Fruit fly (Drosophila melanogaster) whole organism, embryonic: ENCODE results near the gene Rnb.

ENCODE experiments used
- Antp ChIP-seq: fragments of 200-800 bp; sonication (Bioruptor generic); optimal IDR thresholded peaks from 3 replicates; lab custom pipeline; 2016; ENCODE audit warnings: missing biosample characterization, missing genetic modification characterization
- Atf-2 ChIP-seq: fragments of 200-800 bp; sonication (Bioruptor generic); optimal IDR thresholded peaks from 2 replicates; lab custom pipeline; 2016; ENCODE audit warnings: missing biosample characterization, missing genetic modification characterization
- Atf3 ChIP-seq: fragments of 200-800 bp; sonication (Bioruptor generic); optimal IDR thresholded peaks from 3 replicates; lab custom pipeline; 2016; ENCODE audit warnings: missing biosample characterization, missing genetic modification characterization
- BtbVII ChIP-seq: fragments of 200-800 bp; sonication (Bioruptor generic); optimal IDR thresholded peaks from 3 replicates; lab custom pipeline; 2017; ENCODE audit warnings: missing biosample characterization, mild to moderate bottlenecking, missing genetic modification characterization
- CG10267 ChIP-seq: fragments of 200-800 bp; sonication (Bioruptor generic); optimal IDR thresholded peaks from 2 replicates; lab custom pipeline; 2018; ENCODE audit warnings: missing biosample characterization, mild to moderate bottlenecking, missing genetic modification characterization, moderate library complexity
- CG10565 ChIP-seq: fragments of 200-800 bp; sonication (Bioruptor generic); optimal IDR thresholded peaks from 3 replicates; lab custom pipeline; 2016; ENCODE audit warnings: missing biosample characterization, mild to moderate bottlenecking, missing genetic modification characterization
- CG12071 ChIP-seq: fragments of 200-800 bp; sonication (Bioruptor generic); optimal IDR thresholded peaks from 3 replicates; lab custom pipeline; 2018; ENCODE audit warnings: missing biosample characterization, mild to moderate bottlenecking, missing genetic modification characterization
- CG12299 ChIP-seq: fragments of 200-800 bp; sonication (Bioruptor generic); optimal IDR thresholded peaks from 2 replicates; lab custom pipeline; 2018; ENCODE audit warnings: missing biosample characterization, mild to moderate bottlenecking, missing genetic modification characterization
- CG12391 ChIP-seq: fragments of 200-800 bp; sonication (Bioruptor generic); optimal IDR thresholded peaks from 3 replicates; lab custom pipeline; 2018; ENCODE audit warnings: missing biosample characterization, mild to moderate bottlenecking, missing genetic modification characterization, moderate library complexity
- CG13287 ChIP-seq: fragments of 200-800 bp; sonication (Bioruptor generic); IDR thresholded peaks from 2 replicates; pipeline ENCODE4 v1.3.6; 2022; ENCODE audit warnings: missing biosample characterization, missing genetic modification characterization; ENCODE audit not compliant: partially characterized antibody
- CG13296 ChIP-seq: fragments of 200-800 bp; sonication (Bioruptor generic); optimal IDR thresholded peaks from 3 replicates; lab custom pipeline; 2018; ENCODE audit warnings: missing biosample characterization, mild to moderate bottlenecking, missing genetic modification characterization
- CG13424 ChIP-seq: fragments of 200-800 bp; sonication (Bioruptor generic); optimal IDR thresholded peaks from 2 replicates; lab custom pipeline; 2019; ENCODE audit warnings: missing biosample characterization, mild to moderate bottlenecking, missing genetic modification characterization, moderate library complexity
- CG1647 ChIP-seq: fragments of 200-800 bp; sonication (Bioruptor generic); optimal IDR thresholded peaks from 3 replicates; lab custom pipeline; 2016; ENCODE audit warnings: missing biosample characterization, missing genetic modification characterization
- CG1792 ChIP-seq: fragments of 200-800 bp; sonication (Bioruptor generic); optimal IDR thresholded peaks from 2 replicates; lab custom pipeline; 2016; ENCODE audit warnings: missing biosample characterization, missing genetic modification characterization
- CG2678 ChIP-seq: fragments of 200-800 bp; sonication (Bioruptor generic); optimal IDR thresholded peaks from 3 replicates; lab custom pipeline; 2019; ENCODE audit warnings: missing biosample characterization, mild to moderate bottlenecking, missing genetic modification characterization, moderate library complexity
- CG2875 ChIP-seq: fragments of 200-800 bp; sonication (Bioruptor generic); optimal IDR thresholded peaks from 2 replicates; lab custom pipeline; 2017; ENCODE audit warnings: missing biosample characterization, mild to moderate bottlenecking, missing genetic modification characterization, missing genetic modification reagents
- CG30020 ChIP-seq: fragments of 200-800 bp; optimal IDR thresholded peaks from 2 replicates; lab custom pipeline; 2019; ENCODE audit warnings: missing biosample characterization, mild to moderate bottlenecking, missing genetic modification characterization, moderate library complexity
- CG3995 ChIP-seq: fragments of 200-800 bp; sonication (Bioruptor generic); optimal IDR thresholded peaks from 3 replicates; lab custom pipeline; 2016; ENCODE audit warnings: missing biosample characterization, missing genetic modification characterization
- CG6254 ChIP-seq: fragments of 200-800 bp; sonication (Bioruptor generic); optimal IDR thresholded peaks from 3 replicates; lab custom pipeline; 2017; ENCODE audit warnings: mild to moderate bottlenecking, missing biosample characterization, missing genetic modification reagents, missing genetic modification characterization
- CG6689 ChIP-seq: fragments of 200-800 bp; sonication (Bioruptor generic); IDR thresholded peaks from 2 replicates; pipeline ENCODE4 v1.3.6; 2022; ENCODE audit warnings: missing biosample characterization, missing genetic modification characterization
- CG6791 ChIP-seq: fragments of 200-800 bp; sonication (Bioruptor generic); IDR thresholded peaks from 3 replicates; pipeline ENCODE4 v1.3.6; 2022; ENCODE audit warnings: missing biosample characterization, missing genetic modification characterization; ENCODE audit not compliant: partially characterized antibody
- CG8089 ChIP-seq: fragments of 200-800 bp; sonication (Bioruptor generic); optimal IDR thresholded peaks from 3 replicates; lab custom pipeline; 2016; ENCODE audit warnings: missing biosample characterization, missing genetic modification characterization
- CoRest ChIP-seq: fragments of 200-800 bp; sonication (Bioruptor generic); optimal IDR thresholded peaks from 3 replicates; lab custom pipeline; 2018; ENCODE audit warnings: missing biosample characterization, mild to moderate bottlenecking, missing genetic modification characterization, moderate library complexity
- D19A ChIP-seq: fragments of 200-800 bp; optimal IDR thresholded peaks from 3 replicates; lab custom pipeline; 2019; ENCODE audit warnings: missing biosample characterization, mild to moderate bottlenecking, missing genetic modification characterization, moderate library complexity
- Deaf1 ChIP-seq: fragments of 200-800 bp; optimal IDR thresholded peaks from 3 replicates; lab custom pipeline; 2019; ENCODE audit warnings: missing biosample characterization, mild to moderate bottlenecking, missing genetic modification characterization, moderate library complexity
- Drgx ChIP-seq: fragments of 200-800 bp; sonication (Bioruptor generic); IDR thresholded peaks from 2 replicates; pipeline ENCODE4 v1.3.6; 2022; ENCODE audit warnings: missing biosample characterization, missing genetic modification characterization
- Fer2 ChIP-seq: fragments of 200-800 bp; sonication (Bioruptor generic); optimal IDR thresholded peaks from 2 replicates; lab custom pipeline; 2018; ENCODE audit warnings: missing biosample characterization, mild to moderate bottlenecking, missing genetic modification characterization, moderate library complexity
- GATAe ChIP-seq: fragments of 200-800 bp; sonication (Bioruptor generic); conservative IDR thresholded peaks from 2 replicates; pipeline ENCODE4 v1.3.6; 2022; ENCODE audit warnings: missing biosample characterization, missing genetic modification characterization
- Gsc ChIP-seq: fragments of 200-800 bp; sonication (Bioruptor generic); IDR thresholded peaks from 2 replicates; pipeline ENCODE4 v1.3.6; 2022; ENCODE audit warnings: missing biosample characterization, missing genetic modification characterization
- HLH3B ChIP-seq: fragments of 200-800 bp; sonication (Bioruptor generic); IDR thresholded peaks from 2 replicates; pipeline ENCODE4 v1.3.6; 2022; ENCODE audit warnings: missing biosample characterization, missing genetic modification characterization
- HmgZ ChIP-seq: fragments of 200-800 bp; sonication (Bioruptor generic); optimal IDR thresholded peaks from 2 replicates; lab custom pipeline; 2018; ENCODE audit warnings: missing biosample characterization, mild to moderate bottlenecking, missing genetic modification characterization
- Hmr ChIP-seq: fragments of 200-800 bp; sonication (Bioruptor generic); optimal IDR thresholded peaks from 3 replicates; lab custom pipeline; 2017; ENCODE audit warnings: mild to moderate bottlenecking, missing biosample characterization, missing genetic modification reagents, missing genetic modification characterization
- Trl ChIP-seq, 3 experiments: fragments of >200 bp in 2 of 3; fragments of 200-800 bp in 1 of 3; sonication (Bioruptor generic) in 1 of 3; optimal IDR thresholded peaks; 2 replicates in 1 of 3; 3 replicates in 2 of 3; lab custom pipeline; 2016 to 2017; ENCODE audit warnings: missing biosample characterization in 1 of 3, missing genetic modification characterization in 1 of 3
- bigmax ChIP-seq: fragments of 200-800 bp; sonication (Bioruptor generic); optimal IDR thresholded peaks from 2 replicates; lab custom pipeline; 2018; ENCODE audit warnings: missing biosample characterization, mild to moderate bottlenecking, missing genetic modification characterization
- fru ChIP-seq: fragments of >200 bp; optimal IDR thresholded peaks from 2 replicates; lab custom pipeline; 2017
- gcm2 ChIP-seq: fragments of 200-800 bp; sonication (Bioruptor generic); optimal IDR thresholded peaks from 2 replicates; lab custom pipeline; 2016; ENCODE audit warnings: missing biosample characterization, missing genetic modification characterization
- kah ChIP-seq: fragments of 200-800 bp; sonication (Bioruptor generic); optimal IDR thresholded peaks from 2 replicates; lab custom pipeline; 2018; ENCODE audit warnings: missing biosample characterization, mild to moderate bottlenecking, missing genetic modification characterization
- kni ChIP-seq: fragments of 200-800 bp; sonication (Bioruptor generic); optimal IDR thresholded peaks from 3 replicates; lab custom pipeline; 2017; ENCODE audit warnings: mild to moderate bottlenecking, missing biosample characterization, missing genetic modification reagents, missing genetic modification characterization
- org-1 ChIP-seq: fragments of 200-800 bp; sonication (Bioruptor generic); optimal IDR thresholded peaks from 2 replicates; lab custom pipeline; 2017; ENCODE audit warnings: missing biosample characterization, missing genetic modification characterization
- prd ChIP-seq, 3 experiments: fragments of >200 bp in 2 of 3; fragments of 200-800 bp in 1 of 3; sonication (Bioruptor generic) in 1 of 3; optimal IDR thresholded peaks in 2 of 3; IDR thresholded peaks in 1 of 3; 2 replicates in 2 of 3; 3 replicates in 1 of 3; pipeline versions ENCODE4 v1.3.6 to Lab custom; 2017 to 2022; ENCODE audit warnings: missing biosample characterization in 1 of 3, missing genetic modification characterization in 1 of 3
- pros ChIP-seq: fragments of 200-800 bp; sonication (Bioruptor generic); optimal IDR thresholded peaks from 3 replicates; lab custom pipeline; 2019; ENCODE audit warnings: missing biosample characterization, mild to moderate bottlenecking, missing genetic modification characterization, moderate library complexity
- pum ChIP-seq: fragments of 200-800 bp; sonication (Bioruptor generic); optimal IDR thresholded peaks from 2 replicates; lab custom pipeline; 2016; ENCODE audit warnings: missing biosample characterization, missing genetic modification characterization
- ranshi ChIP-seq: fragments of 200-800 bp; sonication (Bioruptor generic); IDR thresholded peaks from 2 replicates; pipeline ENCODE4 v1.3.6; 2022; ENCODE audit warnings: missing biosample characterization, missing genetic modification characterization
- sc ChIP-seq, 3 experiments: fragments of >200 bp in 2 of 3; fragments of 200-800 bp in 1 of 3; sonication (Bioruptor generic) in 1 of 3; optimal IDR thresholded peaks; 2 replicates in 2 of 3; 3 replicates in 1 of 3; lab custom pipeline; 2017; ENCODE audit warnings: mild to moderate bottlenecking in 1 of 3, missing biosample characterization in 1 of 3, missing genetic modification characterization in 1 of 3, missing genetic modification reagents in 1 of 3
- slbo ChIP-seq: fragments of 200-800 bp; sonication (Bioruptor generic); IDR thresholded peaks from 2 replicates; pipeline ENCODE4 v1.3.6; 2022; ENCODE audit warnings: missing biosample characterization, missing genetic modification characterization
- slou ChIP-seq: fragments of 200-800 bp; sonication (Bioruptor generic); optimal IDR thresholded peaks from 3 replicates; lab custom pipeline; 2016; ENCODE audit warnings: missing biosample characterization, missing genetic modification characterization
- so ChIP-seq: fragments of 200-800 bp; sonication (Bioruptor generic); IDR thresholded peaks from 3 replicates; pipeline ENCODE4 v1.3.6; 2022; ENCODE audit warnings: missing biosample characterization, missing genetic modification characterization
- tll ChIP-seq, 2 experiments: fragments of 200-800 bp in 1 of 2; fragments of >200 bp in 1 of 2; sonication (Bioruptor generic) in 1 of 2; optimal IDR thresholded peaks; 2 replicates each; lab custom pipeline; 2017 to 2019; ENCODE audit warnings: missing biosample characterization in 2 of 2, missing genetic modification characterization in 2 of 2, mild to moderate bottlenecking in 1 of 2, moderate library complexity in 1 of 2
- tx ChIP-seq: fragments of 200-800 bp; sonication (Bioruptor generic); optimal IDR thresholded peaks from 2 replicates; lab custom pipeline; 2016; ENCODE audit warnings: missing biosample characterization, missing genetic modification characterization

Gene Rnb

dm6 chr3R:29757226-29757625 is 41.9 kb downstream of the Rnb start:
- no peak for TF ChIP-seq CG1647 (GFP tag; lab: Kevin White, UChicago)
- no peak for TF ChIP-seq kah
- no peak for TF ChIP-seq CG6254 (GFP tag; lab: Kevin White, UChicago)
- TF ChIP-seq HmgZ (tag; lab: Kevin White, UChicago) = no peak
- TF ChIP-seq Gsc = no peak
- no peak for TF ChIP-seq fru (lab: Kevin White, UChicago)
- peak; percentile 19 for TF ChIP-seq CG8089 (GFP tag; lab: Kevin White, UChicago)
- no peak for TF ChIP-seq CG13287 (GFP tag; lab: Robert Waterston, UW)
- no peak for TF ChIP-seq CG12299 (tag; lab: Kevin White, UChicago)
- peak; percentile 7 for TF ChIP-seq Hmr
- peak; percentile 0 for TF ChIP-seq Atf3
- peak; percentile 5 for TF ChIP-seq CG13296 (GFP tag; lab: Kevin White, UChicago)
- no peak for TF ChIP-seq bigmax (GFP tag; lab: Kevin White, UChicago)
- peak; percentile 15 for TF ChIP-seq CG13424 (tag; lab: Kevin White, UChicago)
- TF ChIP-seq tll (GFP tag; optimal IDR thresholded peaks at IDR 0.05; lab: Kevin White, UChicago) = no peak
- no peak for TF ChIP-seq prd (optimal IDR thresholded peaks at IDR 0.05; lab: Kevin White, UChicago)
- no peak for TF ChIP-seq prd (GFP tag; IDR thresholded peaks at IDR 0.05; lab: Robert Waterston, UW)
- TF ChIP-seq CG10565 (GFP tag; lab: Kevin White, UChicago) = no peak
- TF ChIP-seq BtbVII (GFP tag; lab: Kevin White, UChicago) = peak; percentile 15
- peak; percentile 0 for TF ChIP-seq Deaf1
- TF ChIP-seq Antp (GFP tag; lab: Kevin White, UChicago) = no peak
- TF ChIP-seq CG6791 (GFP tag; lab: Robert Waterston, UW) = no peak
- no peak for TF ChIP-seq CG10267
- no peak for TF ChIP-seq Trl (optimal IDR thresholded peaks at IDR 0.05; lab: Kevin White, UChicago)
- TF ChIP-seq Trl (GFP tag; optimal IDR thresholded peaks at IDR 0.05; lab: Kevin White, UChicago) = peak; percentile 12
- no peak for TF ChIP-seq gcm2 (GFP tag; lab: Kevin White, UChicago)
- no peak for TF ChIP-seq sc (optimal IDR thresholded peaks at IDR 0.05; lab: Kevin White, UChicago)
- no peak for TF ChIP-seq sc (GFP tag; optimal IDR thresholded peaks at IDR 0.05; lab: Kevin White, UChicago)
- peak; percentile 47 for TF ChIP-seq CG2875 (GFP tag; lab: Kevin White, UChicago)
- TF ChIP-seq CG2678 = peak; percentile 31
- TF ChIP-seq CG12071 (GFP tag; lab: Kevin White, UChicago) = peak; percentile 71
- no peak for TF ChIP-seq pros (GFP tag; lab: Kevin White, UChicago)
- TF ChIP-seq pum (GFP tag; lab: Kevin White, UChicago) = no peak
- TF ChIP-seq D19A (tag; lab: Kevin White, UChicago) = no peak
- TF ChIP-seq CG3995 (GFP tag; lab: Kevin White, UChicago) = no peak
- no peak for TF ChIP-seq slbo (GFP tag; lab: Robert Waterston, UW)
- 0 out of 3 replicates have a peak, but pooled peaks have one; percentile 16 for TF ChIP-seq so (GFP tag; lab: Robert Waterston, UW)
- peak; percentile 16; the same call in 1 of the 2 replicates for TF ChIP-seq CG6689 (GFP tag; lab: Robert Waterston, UW)
- peak; percentile 36 for TF ChIP-seq Drgx
- TF ChIP-seq org-1 (GFP tag; lab: Kevin White, UChicago) = peak; percentile 9
- TF ChIP-seq HLH3B (GFP tag; lab: Robert Waterston, UW) = peak; percentile 41; the same call in 1 of the 2 replicates
- 0 out of 2 replicates have a peak, but pooled peaks have one; percentile 38 for TF ChIP-seq ranshi (GFP tag; lab: Robert Waterston, UW)
- TF ChIP-seq Atf-2 (GFP tag; lab: Kevin White, UChicago) = peak; percentile 6
- no peak for TF ChIP-seq CG30020 (tag; lab: Kevin White, UChicago)
- TF ChIP-seq CG1792 = peak; percentile 68
- TF ChIP-seq tx (GFP tag; lab: Kevin White, UChicago) = no peak
- no peak for TF ChIP-seq GATAe (GFP tag; lab: Robert Waterston, UW)
- TF ChIP-seq CoRest (tag; lab: Kevin White, UChicago) = no peak
- TF ChIP-seq Fer2 (tag; lab: Kevin White, UChicago) = no peak
- no peak for TF ChIP-seq kni (GFP tag; lab: Kevin White, UChicago)
- TF ChIP-seq slou (GFP tag; lab: Kevin White, UChicago) = no peak
- no peak for TF ChIP-seq CG12391
